Worm (Caenorhabditis elegans): ENCODE results near the gene slt-1.

DNA sequence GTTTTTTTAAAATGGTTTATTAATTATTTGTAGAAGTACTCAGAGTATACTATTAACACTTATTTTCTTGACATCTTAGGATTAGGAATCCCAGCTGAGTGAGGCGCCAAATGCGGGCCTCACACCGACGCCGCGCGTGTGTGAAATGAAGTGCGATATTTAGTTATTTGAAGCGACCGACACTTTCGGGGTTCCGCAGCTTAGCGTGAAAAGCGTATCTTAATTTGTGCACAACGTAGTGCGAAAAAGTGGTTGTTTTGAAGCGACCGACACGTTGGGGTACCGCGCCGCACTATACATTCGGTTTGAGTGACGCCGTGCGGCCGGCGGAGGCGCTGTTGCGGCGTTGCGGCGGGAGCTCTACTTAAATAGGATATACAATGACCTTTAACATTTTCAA is 30.8 kb downstream of the slt-1 start:
- TF ChIP-seq lsy-2 (tag; optimal IDR thresholded peaks at IDR 0.05) (no peak), cey-2 (tag; optimal IDR thresholded peaks at IDR 0.05; ENCODE audit: borderline replicate concordance, insufficient read depth) (no peak), nhr-77 (tag; optimal IDR thresholded peaks at IDR 0.05) (no peak), fkh-10 (GFP tag; optimal IDR thresholded peaks at IDR 0.05) (no peak), unc-130 (GFP tag; optimal IDR thresholded peaks at IDR 0.05) (no peak), ztf-7 (tag; optimal IDR thresholded peaks at IDR 0.05) (no peak), nhr-76 (tag; optimal IDR thresholded peaks at IDR 0.05) (no peak), nhr-237 (tag; optimal IDR thresholded peaks at IDR 0.05) (no peak), snpc-4 (tag; optimal IDR thresholded peaks at IDR 0.05) (no peak)

Measured in whole organism, L4 larva.